Worm (Caenorhabditis elegans) whole organism, late embryonic: ENCODE data around the gene srz-64.

Experiments
- C08G9.2 ChIP-seq: sonication (generic microtip); optimal IDR thresholded peaks from 2 replicates; lab custom pipeline; 2016; ENCODE audit warnings: mild to moderate bottlenecking, missing genetic modification characterization, moderate library complexity, missing compliant biosample characterization
- C38D4.7 ChIP-seq: fragments of 200-800 bp; sonication (Bioruptor generic); optimal IDR thresholded peaks from 2 replicates; lab custom pipeline; 2018; ENCODE audit warnings: mild to moderate bottlenecking, missing genetic modification characterization, moderate library complexity, missing compliant biosample characterization
- F13H6.1 ChIP-seq: sonication (generic microtip); optimal IDR thresholded peaks from 2 replicates; lab custom pipeline; 2016; ENCODE audit warnings: missing genetic modification characterization, missing compliant biosample characterization
- K09A11.1 ChIP-seq: sonication (generic microtip); optimal IDR thresholded peaks from 2 replicates; lab custom pipeline; 2017; ENCODE audit warnings: antibody characterized with exemption, mild to moderate bottlenecking, missing genetic modification characterization, missing compliant biosample characterization; ENCODE audit not compliant: insufficient read depth
- T23F11.4 ChIP-seq: fragments of 200-800 bp; sonication (Bioruptor generic); optimal IDR thresholded peaks from 2 replicates; lab custom pipeline; 2018; ENCODE audit warnings: mild to moderate bottlenecking, missing genetic modification characterization, missing compliant biosample characterization
- Y22D7AL.16 ChIP-seq: sonication (generic microtip); optimal IDR thresholded peaks from 2 replicates; lab custom pipeline; 2016; ENCODE audit warnings: missing genetic modification characterization, missing compliant biosample characterization
- ama-1 ChIP-seq: fragments of 150-350 bp; optimal IDR thresholded peaks from 2 replicates; lab custom pipeline; 2014
- ceh-14 ChIP-seq: sonication (generic microtip); optimal IDR thresholded peaks from 2 replicates; lab custom pipeline; 2016; ENCODE audit warnings: missing genotype, missing genetic modification characterization, missing compliant biosample characterization
- ceh-18 ChIP-seq: sonication (generic microtip); optimal IDR thresholded peaks from 2 replicates; lab custom pipeline; 2016; ENCODE audit warnings: missing genetic modification characterization, missing compliant biosample characterization
- ceh-19 ChIP-seq: fragments of 200-800 bp; sonication (Bioruptor generic); optimal IDR thresholded peaks from 2 replicates; lab custom pipeline; 2018; ENCODE audit warnings: mild to moderate bottlenecking, missing genetic modification characterization, missing compliant biosample characterization
- ceh-2 ChIP-seq: sonication (generic microtip); optimal IDR thresholded peaks from 2 replicates; lab custom pipeline; 2016; ENCODE audit warnings: missing genotype, missing genetic modification characterization, missing compliant biosample characterization
- ceh-22 ChIP-seq: sonication (generic microtip); optimal IDR thresholded peaks from 2 replicates; lab custom pipeline; 2017; ENCODE audit warnings: missing biosample characterization, missing genetic modification characterization
- ceh-34 ChIP-seq: sonication (generic microtip); optimal IDR thresholded peaks from 2 replicates; lab custom pipeline; 2016; ENCODE audit warnings: mild to moderate bottlenecking, missing genetic modification characterization, missing compliant biosample characterization
- ceh-6 ChIP-seq: fragments of 200-800 bp; sonication (Bioruptor generic); optimal IDR thresholded peaks from 2 replicates; lab custom pipeline; 2018; ENCODE audit warnings: mild to moderate bottlenecking, missing genetic modification characterization, missing compliant biosample characterization
- ceh-9 ChIP-seq: sonication (generic microtip); optimal IDR thresholded peaks from 2 replicates; lab custom pipeline; 2016; ENCODE audit warnings: mild to moderate bottlenecking, missing genetic modification characterization, inconsistent platforms, missing compliant biosample characterization
- che-1 ChIP-seq: sonication (generic microtip); optimal IDR thresholded peaks from 2 replicates; lab custom pipeline; 2016; ENCODE audit warnings: mild to moderate bottlenecking, missing genetic modification characterization, missing compliant biosample characterization
- dmd-4 ChIP-seq: sonication (generic microtip); optimal IDR thresholded peaks from 2 replicates; lab custom pipeline; 2016; ENCODE audit warnings: borderline replicate concordance, missing genetic modification characterization, missing compliant biosample characterization
- elt-4 ChIP-seq: sonication (generic microtip); optimal IDR thresholded peaks from 2 replicates; lab custom pipeline; 2016; ENCODE audit warnings: missing genetic modification characterization, missing compliant biosample characterization
- ets-4 ChIP-seq: sonication (generic microtip); optimal IDR thresholded peaks from 2 replicates; lab custom pipeline; 2016; ENCODE audit warnings: missing genetic modification characterization, missing compliant biosample characterization
- eyg-1 ChIP-seq: sonication (generic microtip); optimal IDR thresholded peaks from 2 replicates; lab custom pipeline; 2016; ENCODE audit warnings: missing genotype, missing genetic modification characterization, missing compliant biosample characterization
- fax-1 ChIP-seq: sonication (generic microtip); optimal IDR thresholded peaks from 2 replicates; lab custom pipeline; 2016; ENCODE audit warnings: missing genotype, missing genetic modification characterization, missing compliant biosample characterization
- gmeb-2 ChIP-seq: sonication (generic microtip); optimal IDR thresholded peaks from 2 replicates; lab custom pipeline; 2016; ENCODE audit warnings: missing genetic modification characterization, inconsistent platforms, missing compliant biosample characterization
- hlh-6 ChIP-seq: sonication (generic microtip); optimal IDR thresholded peaks from 2 replicates; lab custom pipeline; 2016; ENCODE audit warnings: missing genotype, missing genetic modification characterization, missing compliant biosample characterization
- hlh-8 ChIP-seq: sonication (generic microtip); optimal IDR thresholded peaks from 2 replicates; lab custom pipeline; 2016; ENCODE audit warnings: missing genotype, missing genetic modification characterization, missing compliant biosample characterization
- lim-6 ChIP-seq: sonication (generic microtip); optimal IDR thresholded peaks from 2 replicates; lab custom pipeline; 2016; ENCODE audit warnings: missing genetic modification characterization, missing compliant biosample characterization
- madf-2 ChIP-seq: sonication (generic microtip); optimal IDR thresholded peaks from 2 replicates; lab custom pipeline; 2017; ENCODE audit warnings: missing genetic modification characterization, missing compliant biosample characterization
- nfya-1 ChIP-seq: sonication (generic microtip); optimal IDR thresholded peaks from 2 replicates; lab custom pipeline; 2017; ENCODE audit warnings: missing genetic modification characterization, mild to moderate bottlenecking, missing compliant biosample characterization, antibody characterized with exemption, moderate library complexity
- nhr-11 ChIP-seq: fragments of 150-350 bp; optimal IDR thresholded peaks from 2 replicates; lab custom pipeline; 2014; ENCODE audit warnings: missing biosample characterization, missing genetic modification characterization
- nhr-232 ChIP-seq: sonication (generic microtip); optimal IDR thresholded peaks from 2 replicates; lab custom pipeline; 2016; ENCODE audit warnings: missing genetic modification characterization, missing compliant biosample characterization
- odd-2 ChIP-seq: sonication (generic microtip); optimal IDR thresholded peaks from 2 replicates; lab custom pipeline; 2017; ENCODE audit warnings: antibody characterized with exemption, mild to moderate bottlenecking, missing genetic modification characterization, missing compliant biosample characterization
- pha-2 ChIP-seq: sonication (generic microtip); optimal IDR thresholded peaks from 2 replicates; lab custom pipeline; 2017; ENCODE audit warnings: mild to moderate bottlenecking, missing genetic modification characterization, missing compliant biosample characterization
- pqm-1 ChIP-seq: sonication (generic microtip); optimal IDR thresholded peaks from 2 replicates; lab custom pipeline; 2016; ENCODE audit warnings: missing genetic modification characterization, missing compliant biosample characterization
- pros-1 ChIP-seq: fragments of 150-350 bp; optimal IDR thresholded peaks from 2 replicates; lab custom pipeline; 2014; ENCODE audit warnings: missing biosample characterization, missing genetic modification reagents, missing genetic modification characterization
- sdc-2 ChIP-seq: sonication (generic microtip); optimal IDR thresholded peaks from 2 replicates; lab custom pipeline; 2016; ENCODE audit warnings: missing genotype, missing genetic modification characterization, missing compliant biosample characterization
- sox-4 ChIP-seq: sonication (generic microtip); optimal IDR thresholded peaks from 2 replicates; lab custom pipeline; 2017; ENCODE audit warnings: mild to moderate bottlenecking, missing genetic modification characterization, inconsistent platforms, missing compliant biosample characterization
- syd-9 ChIP-seq: sonication (generic microtip); optimal IDR thresholded peaks from 2 replicates; lab custom pipeline; 2016; ENCODE audit warnings: mild to moderate bottlenecking, missing genetic modification characterization, moderate library complexity, missing compliant biosample characterization
- tbx-2 ChIP-seq: sonication (generic microtip); optimal IDR thresholded peaks from 2 replicates; lab custom pipeline; 2016; ENCODE audit warnings: missing genetic modification characterization, missing compliant biosample characterization
- tbx-7 ChIP-seq: sonication (generic microtip); optimal IDR thresholded peaks from 2 replicates; lab custom pipeline; 2016; ENCODE audit warnings: missing genotype, missing genetic modification characterization, missing compliant biosample characterization
- ttx-3 ChIP-seq: sonication (generic microtip); optimal IDR thresholded peaks from 2 replicates; lab custom pipeline; 2016; ENCODE audit warnings: missing genetic modification reagents, missing genetic modification characterization, missing compliant biosample characterization
- unc-42 ChIP-seq: sonication (generic microtip); optimal IDR thresholded peaks from 2 replicates; lab custom pipeline; 2016; ENCODE audit warnings: missing genotype, missing genetic modification characterization, missing compliant biosample characterization
- unc-55 ChIP-seq: sonication (generic microtip); optimal IDR thresholded peaks from 2 replicates; lab custom pipeline; 2017; ENCODE audit warnings: missing biosample characterization, missing genetic modification reagents, missing genetic modification characterization
- unc-86 ChIP-seq: sonication (generic microtip); optimal IDR thresholded peaks from 2 replicates; lab custom pipeline; 2016; ENCODE audit warnings: missing genetic modification characterization, missing compliant biosample characterization
- zip-5 ChIP-seq: sonication (generic microtip); optimal IDR thresholded peaks from 2 replicates; lab custom pipeline; 2016; ENCODE audit warnings: missing genetic modification characterization, missing compliant biosample characterization

The srz-64 gene

DNA sequence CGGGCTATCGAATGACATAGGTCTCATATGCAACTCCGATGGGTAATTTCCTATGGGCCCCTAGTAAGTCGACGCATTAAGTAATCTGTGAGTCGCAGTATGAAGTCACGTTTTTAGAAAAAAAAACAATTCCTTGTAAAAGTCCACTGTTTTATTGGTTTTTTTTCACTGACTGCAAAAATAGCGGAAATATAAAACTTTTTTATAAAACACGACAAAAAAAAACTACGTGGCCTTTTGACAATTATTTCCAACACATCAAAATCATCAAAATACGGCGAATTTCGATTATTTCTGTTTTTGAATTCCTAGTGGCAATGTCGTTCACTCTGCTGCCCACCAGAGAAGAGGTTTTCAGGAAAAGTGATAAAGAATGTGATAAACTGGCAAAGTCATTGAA lies 34.4 kb downstream of the srz-64 start, which contains the start of gene clpr-2:
Gene clpr-2 (plus strand): TSS at position 301 of the 400 bp plus-strand sequence.
- TF ChIP-seq ama-1 (lab: Kevin White, UChicago) (no peak), hlh-8 (tag; lab: Kevin White, UChicago) (no peak), ceh-2 (no peak), nfya-1 (tag; lab: Kevin White, UChicago) (no peak), eyg-1 (no peak), T23F11.4 (GFP tag; lab: Kevin White, UChicago) (no peak), fax-1 (no peak), unc-55 (GFP tag; lab: Kevin White, UChicago) (no peak), sox-4 (tag; lab: Kevin White, UChicago) (no peak), nhr-232 (no peak), unc-86 (tag; lab: Kevin White, UChicago) (no peak)

DNA sequence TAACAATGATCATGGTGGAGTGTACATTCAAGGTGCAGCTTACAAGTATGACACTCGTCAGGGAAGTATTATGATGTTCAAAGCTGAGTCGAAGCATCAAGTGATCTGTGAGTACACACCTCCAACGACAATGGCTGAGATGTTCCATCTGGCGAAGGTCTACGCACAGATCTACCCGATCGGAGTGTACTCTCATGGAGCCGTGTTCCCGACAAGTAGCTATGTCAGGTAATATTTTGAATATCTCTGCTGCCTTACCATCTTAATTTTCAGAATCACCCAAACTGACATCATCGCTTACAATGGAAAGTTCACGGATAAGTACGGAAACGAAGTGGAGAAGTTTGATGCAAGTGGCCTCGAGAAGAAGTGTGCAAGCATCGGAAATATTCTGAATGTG lies 36.3 kb downstream of the srz-64 start:
- TF ChIP-seq madf-2 (tag; lab: Kevin White, UChicago) (no peak), Y22D7AL.16 (tag; lab: Kevin White, UChicago) (no peak)

DNA sequence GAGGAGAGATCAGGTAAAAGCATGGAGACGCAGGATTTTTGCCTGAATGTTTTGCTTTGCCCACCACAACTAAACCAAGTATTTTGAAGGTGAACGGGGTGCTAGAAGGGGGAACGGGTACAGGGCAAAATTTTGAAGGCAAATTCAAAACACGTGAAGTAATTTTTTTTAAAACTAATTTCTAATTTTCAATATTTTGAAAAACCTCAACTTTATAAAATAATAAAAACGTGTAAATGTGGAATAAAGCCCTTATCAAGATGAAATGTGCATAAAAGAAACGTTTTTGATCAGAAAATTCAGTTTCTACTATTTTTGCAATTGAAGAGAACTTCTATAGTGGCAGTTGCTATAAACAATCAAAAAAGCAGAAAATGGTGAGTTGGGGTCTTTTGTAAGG lies 37.4 kb downstream of the srz-64 start, which contains the start of gene clec-119:
Gene clec-119 (plus strand): TSS at position 301 of the 400 bp plus-strand sequence.
- TF ChIP-seq F13H6.1: no peak
- no peak for TF ChIP-seq K09A11.1 (tag; lab: Kevin White, UChicago)
- TF ChIP-seq madf-2 (tag; lab: Kevin White, UChicago): no peak
- TF ChIP-seq ceh-2: no peak
- no peak for TF ChIP-seq pros-1

DNA sequence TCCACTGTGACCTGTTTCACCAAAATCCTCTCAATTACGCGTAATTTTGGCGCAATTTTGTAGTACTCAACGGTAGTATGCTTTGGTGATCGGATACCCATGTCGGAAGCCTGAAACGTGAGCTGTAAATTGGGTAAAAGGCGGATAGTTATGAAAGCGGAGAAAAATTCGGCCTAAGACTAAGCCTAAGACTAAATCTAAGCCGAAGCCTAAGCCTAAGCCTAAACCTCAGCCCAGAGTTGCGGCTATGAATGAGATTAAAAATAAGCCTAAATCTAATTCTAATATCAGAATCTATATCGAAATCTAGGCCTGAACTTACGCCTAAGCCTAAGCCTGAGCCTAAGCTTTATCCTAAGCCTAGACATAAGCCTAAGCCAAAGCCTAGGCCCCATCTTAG lies 40.8 kb downstream of the srz-64 start, which contains the start of gene lin-42:
Gene lin-42 (minus strand): TSS at position 101 of the 400 bp plus-strand sequence.
- TF ChIP-seq nhr-11 (tag; lab: Kevin White, UChicago) (no peak), ceh-18 (tag; lab: Kevin White, UChicago) (no peak), pha-2 (tag; lab: Kevin White, UChicago) (no peak), ttx-3 (tag; lab: Kevin White, UChicago) (no peak)

DNA sequence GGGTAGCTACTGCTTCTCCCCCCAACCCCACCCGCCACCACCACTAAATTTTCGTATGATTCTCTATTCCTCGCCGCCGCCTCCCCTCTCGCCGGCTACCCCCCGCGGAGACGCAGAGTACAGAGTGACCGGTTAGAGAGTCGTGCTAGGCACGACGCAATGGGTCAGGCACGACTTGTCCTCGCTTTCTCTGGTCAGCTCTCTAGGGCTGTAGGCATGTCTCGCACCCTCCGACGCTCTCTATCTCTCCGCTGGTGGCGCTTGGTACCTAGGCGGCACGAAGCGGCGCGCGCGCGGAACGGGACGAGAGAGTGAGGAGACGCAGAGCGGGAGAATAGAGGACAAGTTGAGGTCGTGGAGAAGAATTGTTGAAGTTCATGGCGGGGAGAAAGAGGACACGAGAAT lies 46.2 kb downstream of the srz-64 start:
- TF ChIP-seq hlh-8 (tag; lab: Kevin White, UChicago) (peak; percentile 30), odd-2 (tag; lab: Kevin White, UChicago) (no peak), unc-42 (tag; lab: Kevin White, UChicago) (peak; percentile 35), ceh-9 (tag; lab: Kevin White, UChicago) (no peak), C08G9.2 (tag; lab: Kevin White, UChicago) (peak; percentile 68), C38D4.7 (GFP tag; lab: Kevin White, UChicago) (no peak), ttx-3 (tag; lab: Kevin White, UChicago) (no peak), ceh-2 (peak; percentile 67), ceh-19 (GFP tag; lab: Kevin White, UChicago) (peak; percentile 19), ceh-34 (tag; lab: Kevin White, UChicago) (peak; percentile 81), madf-2 (tag; lab: Kevin White, UChicago) (no peak), unc-55 (GFP tag; lab: Kevin White, UChicago) (peak; percentile 88), tbx-7 (peak; percentile 29), ets-4 (tag; lab: Kevin White, UChicago) (peak; percentile 48), pqm-1 (tag; lab: Kevin White, UChicago) (no peak), che-1 (no peak), ceh-6 (peak; percentile 19), sdc-2 (tag; lab: Kevin White, UChicago) (peak; percentile 54), gmeb-2 (tag; lab: Kevin White, UChicago) (no peak), pros-1 (peak; percentile 90), ceh-22 (tag; lab: Kevin White, UChicago) (peak; percentile 51), sox-4 (tag; lab: Kevin White, UChicago) (peak; percentile 23), syd-9 (peak; percentile 18), F13H6.1 (peak; percentile 99), ceh-18 (tag; lab: Kevin White, UChicago) (peak; percentile 68), elt-4 (no peak), T23F11.4 (GFP tag; lab: Kevin White, UChicago) (peak; percentile 62), hlh-6 (peak; percentile 66), eyg-1 (peak; percentile 16), nhr-11 (tag; lab: Kevin White, UChicago) (no peak), zip-5 (no peak), tbx-2 (tag; lab: Kevin White, UChicago) (peak; percentile 86), nfya-1 (tag; lab: Kevin White, UChicago) (peak; percentile 90), unc-86 (tag; lab: Kevin White, UChicago) (peak; percentile 39), ceh-14 (tag; lab: Kevin White, UChicago) (peak; percentile 49), dmd-4 (tag; lab: Kevin White, UChicago) (peak; percentile 53), lim-6 (tag; lab: Kevin White, UChicago) (no peak)
